Fruit fly (Drosophila melanogaster) whole organism, embryonic: ENCODE measurements around the gene rho-5.

ENCODE experiments used
- Atf-2 ChIP-seq: fragments of 200-800 bp; sonication (Bioruptor generic); optimal IDR thresholded peaks from 2 replicates; lab custom pipeline; 2016; ENCODE audit warnings: missing biosample characterization, missing genetic modification characterization
- BEAF-32 ChIP-seq: fragments of 200-800 bp; sonication (Bioruptor generic); optimal IDR thresholded peaks from 3 replicates; lab custom pipeline; 2017; ENCODE audit warnings: missing biosample characterization, missing genetic modification characterization, mild to moderate bottlenecking, moderate library complexity, missing genetic modification reagents
- CG10267 ChIP-seq: fragments of 200-800 bp; sonication (Bioruptor generic); optimal IDR thresholded peaks from 2 replicates; lab custom pipeline; 2018; ENCODE audit warnings: missing biosample characterization, mild to moderate bottlenecking, missing genetic modification characterization, moderate library complexity
- CG11093 ChIP-seq: fragments of 200-800 bp; sonication (Bioruptor generic); IDR thresholded peaks from 3 replicates; pipeline ENCODE4 v1.3.6; 2022; ENCODE audit warnings: missing biosample characterization, missing genetic modification characterization
- CG11723 ChIP-seq: fragments of 200-800 bp; sonication (Bioruptor generic); optimal IDR thresholded peaks from 2 replicates; lab custom pipeline; 2017; ENCODE audit warnings: missing biosample characterization, mild to moderate bottlenecking, missing genetic modification characterization
- CG12104 ChIP-seq: fragments of 200-800 bp; sonication (Bioruptor generic); optimal IDR thresholded peaks from 3 replicates; lab custom pipeline; 2016; ENCODE audit warnings: missing biosample characterization, missing genetic modification characterization
- CG12155 ChIP-seq: fragments of 200-800 bp; sonication (Bioruptor generic); optimal IDR thresholded peaks from 3 replicates; lab custom pipeline; 2016; ENCODE audit warnings: missing biosample characterization, missing genetic modification characterization
- CG13894 ChIP-seq: fragments of 200-800 bp; sonication (Bioruptor generic); optimal IDR thresholded peaks from 3 replicates; lab custom pipeline; 2018; ENCODE audit warnings: missing biosample characterization, mild to moderate bottlenecking, missing genetic modification characterization, moderate library complexity
- CG1529 ChIP-seq: fragments of 200-800 bp; sonication (Bioruptor generic); optimal IDR thresholded peaks from 3 replicates; lab custom pipeline; 2018; ENCODE audit warnings: missing biosample characterization, missing genetic modification characterization
- CG15479 ChIP-seq: fragments of 200-800 bp; sonication (Bioruptor generic); optimal IDR thresholded peaks from 3 replicates; lab custom pipeline; 2019; ENCODE audit warnings: missing biosample characterization, mild to moderate bottlenecking, missing genetic modification characterization, moderate library complexity
- CG15514 ChIP-seq: fragments of 200-800 bp; sonication (Bioruptor generic); optimal IDR thresholded peaks from 3 replicates; lab custom pipeline; 2017; ENCODE audit warnings: missing biosample characterization, missing genetic modification characterization, mild to moderate bottlenecking, moderate library complexity, missing genetic modification reagents
- CG1603 ChIP-seq: fragments of 200-800 bp; sonication (Bioruptor generic); optimal IDR thresholded peaks from 2 replicates; lab custom pipeline; 2019; ENCODE audit warnings: missing biosample characterization, mild to moderate bottlenecking, missing genetic modification characterization, moderate library complexity
- CG17385 ChIP-seq: fragments of 200-800 bp; sonication (Bioruptor generic); optimal IDR thresholded peaks from 3 replicates; lab custom pipeline; 2018; ENCODE audit warnings: missing biosample characterization, mild to moderate bottlenecking, missing genetic modification characterization
- CG2116 ChIP-seq: fragments of 200-800 bp; sonication (Bioruptor generic); optimal IDR thresholded peaks from 3 replicates; lab custom pipeline; 2018; ENCODE audit warnings: missing biosample characterization, mild to moderate bottlenecking, missing genetic modification characterization
- CG33213 ChIP-seq: fragments of 200-800 bp; sonication (Bioruptor generic); optimal IDR thresholded peaks from 3 replicates; lab custom pipeline; 2016; ENCODE audit warnings: missing biosample characterization, missing genetic modification characterization
- CG34376 ChIP-seq: fragments of 200-800 bp; sonication (Bioruptor generic); optimal IDR thresholded peaks from 2 replicates; lab custom pipeline; 2018; ENCODE audit warnings: missing biosample characterization, mild to moderate bottlenecking, missing genetic modification characterization
- CG7786 ChIP-seq: fragments of 200-800 bp; sonication (Bioruptor generic); optimal IDR thresholded peaks from 2 replicates; lab custom pipeline; 2016; ENCODE audit warnings: missing biosample characterization, missing genetic modification characterization
- CG7839 ChIP-seq: fragments of 200-800 bp; sonication (Bioruptor generic); optimal IDR thresholded peaks from 3 replicates; lab custom pipeline; 2018; ENCODE audit warnings: missing biosample characterization, mild to moderate bottlenecking, missing genetic modification characterization, moderate library complexity
- CG8359 ChIP-seq: fragments of 200-800 bp; sonication (Bioruptor generic); optimal IDR thresholded peaks from 2 replicates; lab custom pipeline; 2017; ENCODE audit warnings: missing biosample characterization, mild to moderate bottlenecking, missing genetic modification characterization, borderline replicate concordance
- D19A ChIP-seq: fragments of 200-800 bp; optimal IDR thresholded peaks from 3 replicates; lab custom pipeline; 2019; ENCODE audit warnings: missing biosample characterization, mild to moderate bottlenecking, missing genetic modification characterization, moderate library complexity
- Dfd ChIP-seq, 2 experiments: fragments of >200 bp; optimal IDR thresholded peaks; 2 replicates each; lab custom pipeline; 2017; ENCODE audit warnings: missing biosample characterization in 2 of 2, missing genetic modification characterization in 2 of 2
- Drgx ChIP-seq: fragments of 200-800 bp; sonication (Bioruptor generic); IDR thresholded peaks from 2 replicates; pipeline ENCODE4 v1.3.6; 2022; ENCODE audit warnings: missing biosample characterization, missing genetic modification characterization
- Fer1 ChIP-seq: fragments of 200-800 bp; sonication (Bioruptor generic); optimal IDR thresholded peaks from 2 replicates; lab custom pipeline; 2017; ENCODE audit warnings: missing biosample characterization, mild to moderate bottlenecking, missing genetic modification characterization
- Gsc ChIP-seq: fragments of 200-800 bp; sonication (Bioruptor generic); IDR thresholded peaks from 2 replicates; pipeline ENCODE4 v1.3.6; 2022; ENCODE audit warnings: missing biosample characterization, missing genetic modification characterization
- Gug ChIP-seq: fragments of 200-800 bp; sonication (Bioruptor generic); IDR thresholded peaks from 4 replicates; pipeline ENCODE4 v1.3.6; 2022; ENCODE audit warnings: missing biosample characterization, missing genetic modification characterization
- H2.0 ChIP-seq: fragments of 200-800 bp; sonication (Bioruptor generic); IDR thresholded peaks from 2 replicates; pipeline ENCODE4 v1.3.6; 2022; ENCODE audit warnings: missing biosample characterization, missing genetic modification characterization
- MESR4 ChIP-seq: fragments of 200-800 bp; sonication (Bioruptor generic); optimal IDR thresholded peaks from 2 replicates; lab custom pipeline; 2018; ENCODE audit warnings: missing biosample characterization, mild to moderate bottlenecking, missing genetic modification characterization, moderate library complexity
- Max ChIP-seq: fragments of 200-800 bp; sonication (Bioruptor generic); optimal IDR thresholded peaks from 2 replicates; lab custom pipeline; 2016; ENCODE audit warnings: missing biosample characterization, mild to moderate bottlenecking, missing genetic modification characterization
- Nf-YB ChIP-seq: fragments of 200-800 bp; sonication (Bioruptor generic); optimal IDR thresholded peaks from 3 replicates; lab custom pipeline; 2019; ENCODE audit warnings: missing biosample characterization, mild to moderate bottlenecking, missing genetic modification characterization, moderate library complexity
- Pdp1 ChIP-seq, 2 experiments: fragments of 200-800 bp; sonication (Bioruptor generic); optimal IDR thresholded peaks; 3 replicates each; lab custom pipeline; 2016; ENCODE audit warnings: missing biosample characterization in 2 of 2, missing genetic modification characterization in 2 of 2, mild to moderate bottlenecking in 1 of 2, moderate library complexity in 1 of 2
- Scr ChIP-seq: fragments of 200-800 bp; sonication (Bioruptor generic); IDR thresholded peaks from 2 replicates; pipeline ENCODE4 v1.3.6; 2022; ENCODE audit warnings: missing biosample characterization, missing genetic modification characterization; ENCODE audit not compliant: partially characterized antibody
- Sin3A ChIP-seq: fragments of >200 bp; optimal IDR thresholded peaks from 2 replicates; lab custom pipeline; 2018
- Sry-δ ChIP-seq: fragments of 200-800 bp; sonication (Bioruptor generic); optimal IDR thresholded peaks from 2 replicates; lab custom pipeline; 2016; ENCODE audit warnings: missing biosample characterization, missing genetic modification characterization
- Vsx1 ChIP-seq: fragments of 200-800 bp; sonication (Bioruptor generic); optimal IDR thresholded peaks from 2 replicates; lab custom pipeline; 2017; ENCODE audit warnings: missing biosample characterization, mild to moderate bottlenecking, missing genetic modification characterization, missing genetic modification reagents
- Xbp1 ChIP-seq: fragments of 200-800 bp; sonication (Bioruptor generic); optimal IDR thresholded peaks from 3 replicates; lab custom pipeline; 2016; ENCODE audit warnings: missing biosample characterization, mild to moderate bottlenecking, missing genetic modification characterization
- abd-A ChIP-seq: fragments of 200-800 bp; sonication (Bioruptor generic); optimal IDR thresholded peaks from 3 replicates; lab custom pipeline; 2019; ENCODE audit warnings: missing biosample characterization, mild to moderate bottlenecking, missing genetic modification characterization, moderate library complexity
- cwo ChIP-seq: fragments of 200-800 bp; sonication (Bioruptor generic); optimal IDR thresholded peaks from 3 replicates; lab custom pipeline; 2017; ENCODE audit warnings: missing biosample characterization, missing genetic modification characterization, mild to moderate bottlenecking, moderate library complexity, missing genetic modification reagents
- dimm ChIP-seq: fragments of 200-800 bp; sonication (Bioruptor generic); IDR thresholded peaks from 2 replicates; pipeline ENCODE4 v1.3.6; 2022; ENCODE audit warnings: missing biosample characterization, missing genetic modification characterization
- gem ChIP-seq: fragments of 200-800 bp; sonication (Bioruptor generic); optimal IDR thresholded peaks from 2 replicates; lab custom pipeline; 2019; ENCODE audit warnings: missing biosample characterization, mild to moderate bottlenecking, missing genetic modification characterization, moderate library complexity
- gsb ChIP-seq: fragments of 200-800 bp; sonication (Bioruptor generic); IDR thresholded peaks from 2 replicates; pipeline ENCODE4 v1.3.6; 2022; ENCODE audit warnings: missing biosample characterization, missing genetic modification characterization
- hth ChIP-seq: fragments of >200 bp; optimal IDR thresholded peaks from 2 replicates; lab custom pipeline; 2017; ENCODE audit warnings: inconsistent platforms
- lov ChIP-seq, 2 experiments: fragments of 200-800 bp in 1 of 2; fragments of >200 bp in 1 of 2; sonication (Bioruptor generic) in 1 of 2; IDR thresholded peaks in 1 of 2; optimal IDR thresholded peaks in 1 of 2; 2 replicates in 1 of 2; 3 replicates in 1 of 2; pipeline versions ENCODE4 v1.3.6 to Lab custom; 2017 to 2022; ENCODE audit warnings: missing biosample characterization in 1 of 2, missing genetic modification characterization in 1 of 2
- mld ChIP-seq: fragments of 200-800 bp; sonication (Bioruptor generic); IDR thresholded peaks from 3 replicates; pipeline ENCODE4 v1.3.6; 2022; ENCODE audit warnings: missing biosample characterization, missing genetic modification characterization; ENCODE audit not compliant: partially characterized antibody
- sens ChIP-seq: fragments of 200-800 bp; sonication (Bioruptor generic); peaks from one replicate; lab custom pipeline; 2016; ENCODE audit warnings: missing biosample characterization, missing genetic modification characterization
- sna ChIP-seq: fragments of 200-800 bp; sonication (Bioruptor generic); IDR thresholded peaks from 2 replicates; pipeline ENCODE4 v1.3.6; 2022; ENCODE audit warnings: missing biosample characterization, missing genetic modification characterization; ENCODE audit not compliant: partially characterized antibody
- sr ChIP-seq: fragments of 200-800 bp; sonication (Bioruptor generic); IDR thresholded peaks from 3 replicates; pipeline ENCODE4 v1.3.6; 2022; ENCODE audit warnings: missing biosample characterization, missing genetic modification characterization
- trem ChIP-seq: fragments of 200-800 bp; optimal IDR thresholded peaks from 3 replicates; lab custom pipeline; 2019; ENCODE audit warnings: missing biosample characterization, mild to moderate bottlenecking, missing genetic modification characterization, moderate library complexity
- twi ChIP-seq: fragments of 200-800 bp; optimal IDR thresholded peaks from 2 replicates; lab custom pipeline; 2019; ENCODE audit warnings: missing biosample characterization, mild to moderate bottlenecking, missing genetic modification characterization, moderate library complexity
- unpg ChIP-seq: fragments of 200-800 bp; sonication (Bioruptor generic); optimal IDR thresholded peaks from 3 replicates; lab custom pipeline; 2018; ENCODE audit warnings: missing biosample characterization, mild to moderate bottlenecking, missing genetic modification characterization, moderate library complexity
- z ChIP-seq: fragments of 200-800 bp; sonication (Bioruptor generic); IDR thresholded peaks from 3 replicates; pipeline ENCODE4 v1.3.6; 2022; ENCODE audit warnings: missing biosample characterization, missing genetic modification characterization
- zen2 ChIP-seq: fragments of 200-800 bp; sonication (Bioruptor generic); IDR thresholded peaks from 3 replicates; pipeline ENCODE4 v1.3.6; 2022; ENCODE audit warnings: missing biosample characterization, missing genetic modification characterization; ENCODE audit not compliant: partially characterized antibody

rho-5 gene

DNA sequence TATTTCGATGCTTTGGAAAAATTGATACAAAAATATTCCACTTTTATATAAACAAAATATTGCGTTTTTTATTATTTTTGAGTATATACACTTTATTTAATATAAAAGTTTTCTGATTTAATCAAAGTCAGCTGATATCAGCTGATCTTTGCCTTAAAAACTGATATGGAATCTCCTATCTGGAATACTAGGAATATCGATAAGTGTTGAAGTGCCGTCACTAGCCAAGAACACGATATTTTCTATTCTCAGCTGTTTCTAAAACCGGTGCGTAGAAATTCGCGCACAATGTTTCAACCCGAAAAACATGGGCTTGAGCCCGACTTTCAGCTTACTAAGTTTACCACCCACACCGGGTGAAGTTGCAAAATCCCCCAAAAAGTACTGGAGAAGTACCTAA lies 31.2 kb downstream of the rho-5 start, which contains the start of gene Sps2 (continued):
- peak; percentile 24 for TF ChIP-seq CG2116 (GFP tag; lab: Kevin White, UChicago)
- no peak for TF ChIP-seq CG33213
- no peak for TF ChIP-seq CG17385 (GFP tag; lab: Kevin White, UChicago)
- no peak for TF ChIP-seq sr (GFP tag; lab: Robert Waterston, UW)
- peak; percentile 82 for TF ChIP-seq Scr (GFP tag; lab: Robert Waterston, UW)
- no peak for TF ChIP-seq CG15479 (GFP tag; lab: Kevin White, UChicago)
- TF ChIP-seq CG11723, result no peak
- no peak for TF ChIP-seq Fer1
- TF ChIP-seq mld, result no peak
- TF ChIP-seq z (GFP tag; lab: Robert Waterston, UW), result no peak
- TF ChIP-seq H2.0, result no peak
- no peak for TF ChIP-seq abd-A (tag; lab: Kevin White, UChicago)
- peak; percentile 78 for TF ChIP-seq BEAF-32 (GFP tag; lab: Kevin White, UChicago)
- no peak for TF ChIP-seq Vsx1 (GFP tag; lab: Kevin White, UChicago)
- TF ChIP-seq dimm, result no peak
- TF ChIP-seq Atf-2 (GFP tag; lab: Kevin White, UChicago), result no peak
- peak; percentile 52 for TF ChIP-seq CG34376 (GFP tag; lab: Kevin White, UChicago)
- peak; percentile 19 for TF ChIP-seq CG10267 (tag; lab: Kevin White, UChicago)
- TF ChIP-seq MESR4 (GFP tag; lab: Kevin White, UChicago), result peak; percentile 10
- no peak for TF ChIP-seq Gsc (GFP tag; lab: Robert Waterston, UW)
- no peak for TF ChIP-seq Gug (GFP tag; lab: Robert Waterston, UW)
- no peak for TF ChIP-seq CG12155
- TF ChIP-seq CG7839 (tag; lab: Kevin White, UChicago), result no peak
- no peak for TF ChIP-seq Drgx (GFP tag; lab: Robert Waterston, UW)
- no peak for TF ChIP-seq Nf-YB (GFP tag; lab: Kevin White, UChicago)
- no peak for TF ChIP-seq CG1529 (GFP tag; lab: Kevin White, UChicago)
- TF ChIP-seq Dfd (GFP tag; optimal IDR thresholded peaks at IDR 0.05; lab: Kevin White, UChicago), result no peak
- no peak for TF ChIP-seq CG12104
- TF ChIP-seq cwo (GFP tag; lab: Kevin White, UChicago), result no peak
- no peak for TF ChIP-seq gsb (GFP tag; lab: Robert Waterston, UW)
- no peak for TF ChIP-seq sens (GFP tag; lab: Kevin White, UChicago)
- TF ChIP-seq zen2 (GFP tag; lab: Robert Waterston, UW), result no peak; the same call in 2 of the 3 replicates
- TF ChIP-seq CG11093 (GFP tag; lab: Robert Waterston, UW), result no peak
- TF ChIP-seq Xbp1, result peak; percentile 11
- peak; percentile 3 for TF ChIP-seq Max (GFP tag; lab: Kevin White, UChicago)
- TF ChIP-seq unpg (GFP tag; lab: Kevin White, UChicago), result no peak
- no peak for TF ChIP-seq Sin3A (lab: Kevin White, UChicago)
- peak; percentile 66 for TF ChIP-seq sna (GFP tag; lab: Robert Waterston, UW)
- TF ChIP-seq lov (optimal IDR thresholded peaks at IDR 0.05; lab: Kevin White, UChicago), result no peak
- no peak for TF ChIP-seq lov (GFP tag; IDR thresholded peaks at IDR 0.05; lab: Robert Waterston, UW)
- peak; percentile 16 for TF ChIP-seq D19A (tag; lab: Kevin White, UChicago)
- peak; percentile 84 for TF ChIP-seq Sry-δ (GFP tag; lab: Kevin White, UChicago)
- no peak for TF ChIP-seq CG13894
- no peak for TF ChIP-seq CG7786
- peak; percentile 33 for TF ChIP-seq gem (tag; lab: Kevin White, UChicago)
- peak; percentile 35 for TF ChIP-seq CG1603 (tag; lab: Kevin White, UChicago)
- peak in 1 of 2 experiments; percentile 27 for TF ChIP-seq Pdp1 (GFP tag; optimal IDR thresholded peaks at IDR 0.05; lab: Kevin White, UChicago)
- peak; percentile 51 for TF ChIP-seq CG15514
- no peak for TF ChIP-seq twi (tag; lab: Kevin White, UChicago)
- TF ChIP-seq CG8359 (GFP tag; lab: Kevin White, UChicago), result no peak
- peak; percentile 27 for TF ChIP-seq trem
- no peak for TF ChIP-seq hth (lab: Kevin White, UChicago)
